Fruit fly (Drosophila melanogaster): ENCODE data around the gene Dd.
A peak's percentile ranks its signal among the peaks of the same experiment; 100 is the strongest.

Dd gene

dm6 chrX:21319202-21319772, 4.5 kb downstream of the Dd start, which contains the start of the genes SLIRP1 and anox (continued):
- TF ChIP-seq kay (GFP tag; optimal IDR thresholded peaks at IDR 0.05), result peak; percentile 76
- peak; percentile 79 for TF ChIP-seq CG14441 (GFP tag; IDR thresholded peaks at IDR 0.05)
- peak; percentile 62 for TF ChIP-seq Mes4 (GFP tag; optimal IDR thresholded peaks at IDR 0.05)
- TF ChIP-seq scrt (GFP tag; optimal IDR thresholded peaks at IDR 0.05), result peak; percentile 79
- peak; percentile 47 for TF ChIP-seq CG31388 (GFP tag; optimal IDR thresholded peaks at IDR 0.05)
- peak; percentile 81 for TF ChIP-seq cwo (GFP tag; optimal IDR thresholded peaks at IDR 0.05)
- TF ChIP-seq emc (GFP tag; optimal IDR thresholded peaks at IDR 0.05), result no peak
- no peak for TF ChIP-seq CG1024 (GFP tag; IDR thresholded peaks at IDR 0.05)
- TF ChIP-seq CG8290 (GFP tag; optimal IDR thresholded peaks at IDR 0.05), result peak; percentile 34
- TF ChIP-seq CG8290 (tag; optimal IDR thresholded peaks at IDR 0.05), result peak; percentile 36 to 59
- peak; percentile 9 for TF ChIP-seq p53 (GFP tag; optimal IDR thresholded peaks at IDR 0.05)
- peak; percentile 93 for TF ChIP-seq CG18262 (tag; optimal IDR thresholded peaks at IDR 0.05)
- peak; percentile 80 for TF ChIP-seq CG7372 (GFP tag; IDR thresholded peaks at IDR 0.05)
- TF ChIP-seq B-H2 (GFP tag; optimal IDR thresholded peaks at IDR 0.05), result peak; percentile 61
- peak; percentile 65 for TF ChIP-seq Antp (GFP tag; optimal IDR thresholded peaks at IDR 0.05)
- TF ChIP-seq Hr51 (GFP tag; optimal IDR thresholded peaks at IDR 0.05), result peak; percentile 39 to 92
- TF ChIP-seq CG11398 (GFP tag; optimal IDR thresholded peaks at IDR 0.05), result peak; percentile 50
- TF ChIP-seq salm (tag; optimal IDR thresholded peaks at IDR 0.05), result peak; percentile 73
- no peak for TF ChIP-seq sc (optimal IDR thresholded peaks at IDR 0.05)
- TF ChIP-seq sc (GFP tag; optimal IDR thresholded peaks at IDR 0.05), result peak; percentile 72
- TF ChIP-seq cas (GFP tag; IDR thresholded peaks at IDR 0.05), result peak; percentile 69
- no peak for TF ChIP-seq Dref (GFP tag; IDR thresholded peaks at IDR 0.05)
- TF ChIP-seq gem (tag; optimal IDR thresholded peaks at IDR 0.05), result peak; percentile 95
- peak; percentile 60; the same call in 2 of the 3 replicates for TF ChIP-seq CG14050 (GFP tag; IDR thresholded peaks at IDR 0.05)
- TF ChIP-seq Lim3 (GFP tag; IDR thresholded peaks at IDR 0.05), result 0 out of 2 replicates have a peak, but pooled peaks have one; percentile 12
- peak; percentile 93 for TF ChIP-seq grau (tag; optimal IDR thresholded peaks at IDR 0.05)
- peak; percentile 37 for TF ChIP-seq repo (GFP tag; optimal IDR thresholded peaks at IDR 0.05)
- peak; percentile 68 for TF ChIP-seq ssp (GFP tag; IDR thresholded peaks at IDR 0.05)
- no peak for TF ChIP-seq MTF-1 (GFP tag; optimal IDR thresholded peaks at IDR 0.05; ENCODE audit: borderline replicate concordance)
- peak; percentile 79; the same call in 1 of the 3 replicates for TF ChIP-seq CG11456 (GFP tag; IDR thresholded peaks at IDR 0.05)
- TF ChIP-seq CG13775 (GFP tag; optimal IDR thresholded peaks at IDR 0.05), result peak; percentile 87
- TF ChIP-seq CG2129 (GFP tag; IDR thresholded peaks at IDR 0.05; ENCODE audit: partially characterized antibody), result no peak
- peak; percentile 66 for TF ChIP-seq ATbp (GFP tag; optimal IDR thresholded peaks at IDR 0.05)
- peak; percentile 45 for TF ChIP-seq Myb (GFP tag; optimal IDR thresholded peaks at IDR 0.05)
- TF ChIP-seq Sox102F (GFP tag; optimal IDR thresholded peaks at IDR 0.05), result peak; percentile 89
- TF ChIP-seq pho (GFP tag; optimal IDR thresholded peaks at IDR 0.05), result peak; percentile 81
- TF ChIP-seq YL-1 (GFP tag; optimal IDR thresholded peaks at IDR 0.05), result peak; percentile 52
- peak; percentile 81 for TF ChIP-seq Bteb2 (GFP tag; optimal IDR thresholded peaks at IDR 0.05)
- TF ChIP-seq CG30020 (tag; optimal IDR thresholded peaks at IDR 0.05), result peak; percentile 70
- peak; percentile 65 for TF ChIP-seq GATAe (GFP tag; conservative IDR thresholded peaks at IDR 0.05)
- TF ChIP-seq br (optimal IDR thresholded peaks at IDR 0.05), result no peak
- peak; percentile 38; the same call in 1 of the 2 replicates for TF ChIP-seq Rx (GFP tag; IDR thresholded peaks at IDR 0.05)
- TF ChIP-seq CG12104 (GFP tag; optimal IDR thresholded peaks at IDR 0.05), result peak; percentile 81
- TF ChIP-seq ken (GFP tag; IDR thresholded peaks at IDR 0.05), result peak; percentile 65; the same call in 2 of the 3 replicates
- peak; percentile 71 for TF ChIP-seq pum (GFP tag; optimal IDR thresholded peaks at IDR 0.05)
- TF ChIP-seq aop (GFP tag; IDR thresholded peaks at IDR 0.05), result no peak
- peak; percentile 18 for TF ChIP-seq btn (GFP tag; optimal IDR thresholded peaks at IDR 0.05)
- TF ChIP-seq CG9215 (GFP tag; IDR thresholded peaks at IDR 0.05), result peak; percentile 77
- TF ChIP-seq Deaf1 (tag; optimal IDR thresholded peaks at IDR 0.05), result peak; percentile 74
- peak; percentile 77 for TF ChIP-seq CG18764 (GFP tag; optimal IDR thresholded peaks at IDR 0.05)
- TF ChIP-seq CoRest (tag; optimal IDR thresholded peaks at IDR 0.05), result peak; percentile 96
- TF ChIP-seq Side (GFP tag; optimal IDR thresholded peaks at IDR 0.05), result peak; percentile 69

Data from whole organism, embryonic.